Worm (Caenorhabditis elegans) whole organism, young adult: ENCODE data around the gene F41E6.1.

ENCODE experiments used
- ama-1 ChIP-seq, 3 experiments: fragments of 150-350 bp in 1 of 3; sonication (generic microtip) in 2 of 3; optimal IDR thresholded peaks; 2 replicates each; lab custom pipeline; 2014 to 2018; ENCODE audit warnings: missing biosample characterization in 2 of 3, missing genetic modification characterization in 2 of 3, missing genetic modification reagents in 2 of 3
- cebp-2 ChIP-seq: fragments of 200-800 bp; sonication (Bioruptor generic); IDR thresholded peaks from 2 replicates; pipeline ENCODE4 v1.3.6; 2022; ENCODE audit warnings: missing genetic modification characterization, missing compliant biosample characterization
- ceh-40 ChIP-seq: fragments of 200-800 bp; sonication (Bioruptor generic); IDR thresholded peaks from 2 replicates; pipeline ENCODE4 v1.3.6; 2022; ENCODE audit warnings: missing genetic modification characterization, missing compliant biosample characterization
- lir-1 ChIP-seq: fragments of 200-800 bp; sonication (Bioruptor generic); conservative IDR thresholded peaks from 2 replicates; pipeline ENCODE4 v1.3.6; 2022; ENCODE audit warnings: missing genetic modification reagents, missing genetic modification characterization, missing compliant biosample characterization
- madf-10 ChIP-seq: sonication (generic microtip); optimal IDR thresholded peaks from 2 replicates; lab custom pipeline; 2016; ENCODE audit warnings: mild to moderate bottlenecking, missing genetic modification characterization, missing compliant biosample characterization
- nhr-90 ChIP-seq: sonication (generic microtip); optimal IDR thresholded peaks from 2 replicates; lab custom pipeline; 2016; ENCODE audit warnings: missing genotype, mild to moderate bottlenecking, missing genetic modification characterization, missing compliant biosample characterization

- no peak for TF ChIP-seq lir-1 (GFP tag; lab: Robert Waterston, UW)
- no peak for TF ChIP-seq ama-1 (optimal IDR thresholded peaks at IDR 0.05; lab: Kevin White, UChicago)
- no peak for TF ChIP-seq ama-1 (GFP tag; optimal IDR thresholded peaks at IDR 0.05; lab: Kevin White, UChicago)
- TF ChIP-seq cebp-2 (GFP tag; lab: Robert Waterston, UW): no peak
- no peak for TF ChIP-seq madf-10
- no peak for TF ChIP-seq ceh-40 (GFP tag; lab: Robert Waterston, UW)
- TF ChIP-seq nhr-90 (tag; lab: Kevin White, UChicago): no peak
Measured at ce11 chrV:8592691-8593307, 29.6 kb upstream of the F41E6.1 start.
